Worm (Caenorhabditis elegans): ENCODE measurements around the gene ptr-15.
A peak's percentile ranks its signal among the peaks of the same experiment; 100 is the strongest.

ptr-15 gene

DNA sequence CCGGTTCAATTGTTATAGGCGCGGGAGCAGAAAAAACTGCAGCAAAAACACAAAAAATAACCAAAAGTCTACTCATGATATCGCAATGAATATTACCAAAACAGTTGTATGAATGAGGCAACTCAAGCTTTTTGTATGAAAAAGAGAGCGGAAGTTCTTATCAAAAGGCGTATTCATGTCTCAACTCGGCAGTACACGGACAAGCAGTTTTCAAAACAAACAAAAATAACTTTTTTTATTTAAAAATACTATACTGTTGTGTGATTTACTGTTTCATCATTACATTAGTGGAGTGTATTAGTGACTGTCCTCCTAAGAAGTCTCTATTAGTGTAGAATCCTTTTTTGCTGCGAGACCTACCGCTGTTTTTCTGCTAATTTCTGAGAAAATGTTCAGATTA is 22.4 kb downstream of the ptr-15 start, which contains the start of gene Y57E12B.4:
Gene Y57E12B.4 (minus strand): TSS at position 101 of the 400 bp plus-strand sequence.
- TF ChIP-seq nhr-71 (tag; optimal IDR thresholded peaks at IDR 0.05) (no peak), hpl-2 (GFP tag; optimal IDR thresholded peaks at IDR 0.05) (no peak), nhr-11 (tag; optimal IDR thresholded peaks at IDR 0.05) (no peak), lin-14 (GFP tag; optimal IDR thresholded peaks at IDR 0.05) (no peak), ceh-63 (GFP tag; optimal IDR thresholded peaks at IDR 0.05) (no peak), lin-35 (GFP tag; optimal IDR thresholded peaks at IDR 0.05) (no peak)

DNA sequence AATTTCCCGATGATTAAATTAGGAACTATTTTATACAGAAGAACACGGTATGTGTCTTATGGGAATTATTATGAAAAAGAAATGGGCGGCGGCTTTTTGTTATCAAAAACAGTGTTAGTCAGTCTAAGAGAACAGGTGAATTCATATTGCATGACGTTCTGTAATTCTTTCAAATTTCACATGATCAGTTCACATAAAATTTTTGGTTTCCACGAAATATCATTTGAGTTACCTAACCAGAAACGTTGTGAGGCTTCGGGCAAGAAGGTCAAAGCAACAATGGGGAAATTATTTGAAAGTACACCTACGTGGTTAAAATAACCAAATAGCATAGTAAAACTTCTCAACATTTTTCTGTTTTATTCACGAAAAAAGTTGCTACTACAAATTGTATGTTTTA is 33.9 kb downstream of the ptr-15 start, which contains the start of gene Y57E12B.10:
Gene Y57E12B.10 (minus strand): TSS at position 101 of the 400 bp plus-strand sequence.
- no peak for TF ChIP-seq rnt-1 (tag; optimal IDR thresholded peaks at IDR 0.05)
- no peak for TF ChIP-seq ceh-90 (tag; optimal IDR thresholded peaks at IDR 0.05)
- no peak for TF ChIP-seq fkh-4 (tag; optimal IDR thresholded peaks at IDR 0.05; ENCODE audit: borderline replicate concordance)
- TF ChIP-seq elt-2 (tag; optimal IDR thresholded peaks at IDR 0.05) = no peak

DNA sequence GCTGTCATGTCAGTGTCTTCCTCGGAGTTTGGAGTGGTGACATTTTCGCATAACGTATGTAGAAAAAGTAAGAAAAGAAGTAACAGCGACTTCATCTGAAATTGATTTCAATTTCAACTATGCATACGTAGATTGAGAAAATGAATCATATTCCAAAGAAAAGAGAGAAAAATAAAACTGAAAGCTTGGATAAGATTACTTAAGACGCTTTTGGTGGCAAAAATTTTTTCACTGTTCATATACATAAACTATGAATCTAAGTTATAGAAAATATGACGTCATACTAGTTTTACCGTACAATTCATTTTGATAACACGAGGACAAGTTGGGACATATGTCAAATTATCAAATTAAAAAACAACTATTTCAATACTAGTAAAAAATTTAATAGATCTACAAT is 35.6 kb downstream of the ptr-15 start, which contains the start of gene lipl-6:
Gene lipl-6 (minus strand): TSS at position 101 of the 400 bp plus-strand sequence.
- TF ChIP-seq nhr-47 (tag; optimal IDR thresholded peaks at IDR 0.05) (no peak), efl-1 (optimal IDR thresholded peaks at IDR 0.05) (no peak), efl-1 (GFP tag; optimal IDR thresholded peaks at IDR 0.05 in 1 of 2) (peak in 1 of 2 experiments; percentile 48)

DNA sequence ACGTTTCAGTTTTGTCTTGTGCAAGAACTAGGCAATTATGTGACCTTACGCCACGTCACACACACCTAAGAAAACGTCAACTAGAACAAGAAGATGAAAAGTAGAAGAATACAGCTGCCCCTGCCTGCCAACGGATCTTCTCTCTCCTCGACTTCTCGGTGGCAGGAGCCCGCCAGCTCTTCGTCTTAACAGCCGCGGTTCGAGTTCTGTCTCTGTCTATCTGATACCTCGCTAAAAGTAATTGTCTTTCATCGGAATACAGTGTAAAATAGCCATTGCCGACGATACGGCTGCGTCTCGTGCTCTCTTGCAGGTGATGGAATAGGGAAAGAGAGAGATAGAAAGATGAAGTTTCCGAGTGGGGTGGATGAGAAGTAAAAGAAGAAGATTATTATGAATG is 39.5 kb downstream of the ptr-15 start:
- TF ChIP-seq grh-1 (GFP tag; IDR thresholded peaks at IDR 0.05) = no peak
- TF ChIP-seq lin-35 (GFP tag; optimal IDR thresholded peaks at IDR 0.05) = no peak
- no peak for TF ChIP-seq C34B4.2 (tag; optimal IDR thresholded peaks at IDR 0.05)
- peak; percentile 36 for TF ChIP-seq dsc-1 (tag; optimal IDR thresholded peaks at IDR 0.05)
- peak; percentile 21; the same call in 1 of the 2 replicates for TF ChIP-seq nhr-19 (GFP tag; conservative IDR thresholded peaks at IDR 0.05)
- peak; percentile 26 for TF ChIP-seq snu-23 (GFP tag; optimal IDR thresholded peaks at IDR 0.05)
- TF ChIP-seq fkh-10 (GFP tag; optimal IDR thresholded peaks at IDR 0.05) = no peak
- TF ChIP-seq rnt-1 (tag; optimal IDR thresholded peaks at IDR 0.05) = peak; percentile 44
- peak; percentile 50 for TF ChIP-seq lin-14 (GFP tag; optimal IDR thresholded peaks at IDR 0.05)
- TF ChIP-seq mep-1 (tag; optimal IDR thresholded peaks at IDR 0.05) = peak; percentile 3
- no peak for TF ChIP-seq fkh-4 (tag; optimal IDR thresholded peaks at IDR 0.05; ENCODE audit: borderline replicate concordance)
- peak; percentile 95 for TF ChIP-seq pag-3 (tag; optimal IDR thresholded peaks at IDR 0.05; ENCODE audit: borderline replicate concordance, insufficient read depth)
- no peak for TF ChIP-seq ets-5 (GFP tag; IDR thresholded peaks at IDR 0.05)
- TF ChIP-seq mab-9 (GFP tag; IDR thresholded peaks at IDR 0.05) = no peak
- peak; percentile 82 for TF ChIP-seq xbp-1 (tag; optimal IDR thresholded peaks at IDR 0.05)
- TF ChIP-seq nhr-47 (tag; optimal IDR thresholded peaks at IDR 0.05) = no peak
- peak; percentile 42 for TF ChIP-seq nhr-71 (tag; optimal IDR thresholded peaks at IDR 0.05)

DNA sequence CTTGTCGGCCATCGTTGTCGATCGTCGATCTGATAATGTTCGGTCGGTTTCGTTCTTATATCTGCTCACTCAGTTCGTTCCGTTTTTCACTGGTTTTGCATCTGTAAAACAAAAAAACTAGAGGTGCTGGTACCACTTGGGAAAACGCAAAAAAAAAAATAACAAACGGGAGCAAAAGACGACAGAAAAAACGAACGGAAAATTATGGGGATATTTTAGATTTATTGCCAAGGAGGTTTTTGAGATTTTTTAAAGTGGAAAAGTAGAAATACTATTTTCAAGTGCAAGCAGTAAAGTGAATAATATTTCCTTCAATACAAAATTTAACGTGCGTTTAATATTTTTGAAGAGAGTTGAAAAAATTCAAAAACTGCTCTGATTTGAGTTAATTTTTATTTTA is 40.9 kb downstream of the ptr-15 start, which contains the start of gene unc-68:
Gene unc-68 (minus strand): TSS at position 101 of the 400 bp plus-strand sequence.
- TF ChIP-seq dpl-1 (GFP tag; optimal IDR thresholded peaks at IDR 0.05) (no peak), ceh-63 (GFP tag; optimal IDR thresholded peaks at IDR 0.05) (no peak)

DNA sequence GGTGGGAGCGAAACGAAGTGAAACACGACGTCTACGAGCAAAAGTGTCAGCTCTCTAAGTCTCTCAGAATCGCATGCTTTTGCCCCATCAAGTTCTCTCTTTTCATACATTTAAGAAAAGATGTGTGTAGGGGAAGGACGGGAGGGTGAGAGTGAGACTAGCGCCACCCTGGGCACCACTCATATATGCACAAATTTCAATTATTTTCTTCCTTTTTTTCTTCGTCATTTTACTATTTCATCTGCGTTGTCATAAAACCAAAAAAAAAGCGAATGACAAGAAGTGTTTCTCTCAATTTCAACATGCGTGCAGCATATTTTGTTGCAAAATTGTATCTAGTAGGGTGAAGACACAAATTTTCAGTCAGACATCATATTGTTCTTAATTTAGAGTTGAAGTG is 43.2 kb downstream of the ptr-15 start:
- TF ChIP-seq unc-86 (tag; optimal IDR thresholded peaks at IDR 0.05) = no peak
- peak; percentile 32 for TF ChIP-seq lin-14 (GFP tag; optimal IDR thresholded peaks at IDR 0.05)
- TF ChIP-seq lin-13 (GFP tag; optimal IDR thresholded peaks at IDR 0.05) = no peak
- TF ChIP-seq fkh-8 (tag; optimal IDR thresholded peaks at IDR 0.05) = peak; percentile 16

DNA sequence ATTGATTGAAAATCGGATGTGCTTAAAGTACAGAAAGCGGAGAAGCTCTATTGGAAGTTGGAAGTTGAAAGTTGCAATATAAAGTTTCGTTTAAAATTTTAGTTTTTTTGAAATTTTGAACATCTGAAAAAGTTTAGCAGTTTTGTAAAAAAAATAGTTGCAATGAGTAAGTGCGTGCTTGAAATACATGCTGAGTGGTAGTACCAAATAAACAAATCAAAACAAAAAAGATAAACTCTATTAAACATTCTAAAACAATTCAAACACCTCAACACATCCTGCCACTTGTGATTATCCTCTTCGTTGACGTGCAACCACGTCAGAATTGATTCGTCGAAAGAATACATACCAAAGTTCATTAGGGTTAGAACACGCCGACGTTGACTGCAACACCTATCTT is 50.5 kb downstream of the ptr-15 start:
- no peak for TF ChIP-seq mab-9 (GFP tag; IDR thresholded peaks at IDR 0.05)
- no peak for TF ChIP-seq lin-35 (GFP tag; optimal IDR thresholded peaks at IDR 0.05)
- no peak for TF ChIP-seq irx-1 (tag; optimal IDR thresholded peaks at IDR 0.05)
- no peak for TF ChIP-seq elt-3 (tag; optimal IDR thresholded peaks at IDR 0.05)
- no peak for TF ChIP-seq unc-62 (GFP tag; optimal IDR thresholded peaks at IDR 0.05)
- no peak for TF ChIP-seq sup-37 (GFP tag; optimal IDR thresholded peaks at IDR 0.05)
- no peak for TF ChIP-seq nhr-76 (tag; optimal IDR thresholded peaks at IDR 0.05)
- no peak for TF ChIP-seq unc-130 (tag; optimal IDR thresholded peaks at IDR 0.05)
- TF ChIP-seq fkh-4 (tag; optimal IDR thresholded peaks at IDR 0.05; ENCODE audit: borderline replicate concordance) = no peak
- TF ChIP-seq xbp-1 (tag; optimal IDR thresholded peaks at IDR 0.05) = no peak
- no peak for TF ChIP-seq snpc-4 (tag; optimal IDR thresholded peaks at IDR 0.05)
- no peak for TF ChIP-seq nhr-12 (tag; optimal IDR thresholded peaks at IDR 0.05)
- no peak for TF ChIP-seq hlh-4 (tag; optimal IDR thresholded peaks at IDR 0.05)
- no peak for TF ChIP-seq egl-27 (tag; optimal IDR thresholded peaks at IDR 0.05)
- TF ChIP-seq mep-1 (tag; optimal IDR thresholded peaks at IDR 0.05) = no peak
- TF ChIP-seq ces-1 (GFP tag; optimal IDR thresholded peaks at IDR 0.05) = no peak
- TF ChIP-seq nhr-84 (tag; optimal IDR thresholded peaks at IDR 0.05) = no peak
